Fruit fly (Drosophila melanogaster): ENCODE data around the gene BBS1.

The BBS1 gene

dm6 chr3L:7090764-7091163 lies 34.9 kb upstream of the BBS1 start (continued):
- TF ChIP-seq Eip78C (GFP tag) = peak; percentile 79
- TF ChIP-seq svp (GFP tag) = peak; percentile 72
- TF ChIP-seq CG8632 (GFP tag; optimal IDR thresholded peaks at IDR 0.05) = peak; percentile 26
- peak; percentile 17 for TF ChIP-seq cyc (GFP tag; optimal IDR thresholded peaks at IDR 0.05)
- TF ChIP-seq Hr4 (GFP tag; optimal IDR thresholded peaks at IDR 0.05) = peak; percentile 20
- TF ChIP-seq CG4318 (GFP tag; optimal IDR thresholded peaks at IDR 0.05) = no peak
- TF ChIP-seq CG10631 (GFP tag; optimal IDR thresholded peaks at IDR 0.05) = peak; percentile 31
- peak; percentile 39 for TF ChIP-seq achi (GFP tag; optimal IDR thresholded peaks at IDR 0.05)
- TF ChIP-seq lz (GFP tag; optimal IDR thresholded peaks at IDR 0.05) = no peak
- no peak for TF ChIP-seq fd85E (GFP tag; optimal IDR thresholded peaks at IDR 0.05)
- no peak for TF ChIP-seq Ets21C (GFP tag; optimal IDR thresholded peaks at IDR 0.05)
- TF ChIP-seq Sox14 (GFP tag; optimal IDR thresholded peaks at IDR 0.05) = no peak

DNA sequence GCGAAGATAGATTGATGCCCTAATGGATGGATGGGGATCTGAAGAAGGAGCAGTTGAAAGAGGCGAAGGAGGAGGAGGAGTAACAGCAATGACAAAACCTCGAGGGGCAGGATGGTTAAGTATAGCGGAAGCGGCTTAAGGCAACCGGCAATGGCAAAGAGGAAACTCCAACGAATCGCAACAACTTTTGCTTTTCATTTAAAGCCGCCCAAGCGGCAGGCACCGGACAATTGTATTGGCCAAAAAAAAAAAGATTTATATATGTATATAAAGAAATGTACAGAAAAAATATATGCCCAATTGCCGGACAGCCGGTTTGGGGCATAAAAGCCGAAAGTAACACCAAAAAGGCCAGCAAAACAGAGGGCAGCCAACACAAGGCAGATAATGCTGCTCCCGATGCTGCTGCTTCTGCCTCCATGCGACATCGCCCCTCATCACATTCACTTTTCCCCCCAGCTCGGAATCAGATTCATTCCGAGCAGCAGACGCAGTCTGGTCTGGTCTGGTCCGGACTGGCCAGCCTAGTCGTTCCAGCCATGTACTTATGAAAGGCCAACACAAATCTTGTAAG lies 34.3 kb upstream of the BBS1 start:
- TF ChIP-seq svp (GFP tag) (peak; percentile 62), CG8632 (GFP tag; optimal IDR thresholded peaks at IDR 0.05) (no peak), CG6854 (GFP tag; optimal IDR thresholded peaks at IDR 0.05) (peak; percentile 0), Blimp-1 (GFP tag; optimal IDR thresholded peaks at IDR 0.05) (peak; percentile 90)

dm6 chr3L:7092904-7093303 lies 32.8 kb upstream of the BBS1 start, which contains the start of gene Cpr65Ec:
Gene Cpr65Ec (plus strand): TSS chr3L:7093204.
- TF ChIP-seq CG34406 (GFP tag; optimal IDR thresholded peaks at IDR 0.05) (no peak), Hr39 (GFP tag; optimal IDR thresholded peaks at IDR 0.05) (no peak), CG15336 (GFP tag; IDR thresholded peaks at IDR 0.05) (no peak), CG8119 (GFP tag; IDR thresholded peaks at IDR 0.05) (no peak), Eip75B (GFP tag; optimal IDR thresholded peaks at IDR 0.05) (no peak), CG6792 (GFP tag; optimal IDR thresholded peaks at IDR 0.05) (no peak), Eip93F (GFP tag; optimal IDR thresholded peaks at IDR 0.05) (no peak), cyc (GFP tag; optimal IDR thresholded peaks at IDR 0.05) (no peak), eg (GFP tag; IDR thresholded peaks at IDR 0.05) (no peak), fd85E (GFP tag; optimal IDR thresholded peaks at IDR 0.05) (no peak), Sox15 (GFP tag; optimal IDR thresholded peaks at IDR 0.05) (no peak), CG3919 (GFP tag; optimal IDR thresholded peaks at IDR 0.05) (no peak)

- TF ChIP-seq CG6163 (GFP tag; IDR thresholded peaks at IDR 0.05) (no peak), Smox (GFP tag; optimal IDR thresholded peaks at IDR 0.05) (no peak), net (GFP tag; optimal IDR thresholded peaks at IDR 0.05) (no peak), Eip75B (GFP tag; optimal IDR thresholded peaks at IDR 0.05) (no peak), dsx (GFP tag; optimal IDR thresholded peaks at IDR 0.05; ENCODE audit: poor library complexity, severe bottlenecking) (no peak), Hr4 (GFP tag; optimal IDR thresholded peaks at IDR 0.05) (no peak), dac (GFP tag; optimal IDR thresholded peaks at IDR 0.05) (no peak), Sox14 (GFP tag; optimal IDR thresholded peaks at IDR 0.05) (no peak), CG1621 (tag; optimal IDR thresholded peaks at IDR 0.05) (no peak)
Measured at dm6 chr3L:7094020-7094419, 31.7 kb upstream of the BBS1 start.

dm6 chr3L:7094548-7095072 lies 31.1 kb upstream of the BBS1 start, which contains the start of gene form3:
Gene form3 (plus strand): TSS chr3L:7094818.
- TF ChIP-seq spab (GFP tag; optimal IDR thresholded peaks at IDR 0.05) = no peak
- no peak for TF ChIP-seq fd85E (GFP tag; optimal IDR thresholded peaks at IDR 0.05)
- peak; percentile 29 for TF ChIP-seq Eip78C (GFP tag)
- TF ChIP-seq vri (GFP tag; optimal IDR thresholded peaks at IDR 0.05) = no peak
- TF ChIP-seq Smox (GFP tag; optimal IDR thresholded peaks at IDR 0.05) = no peak
- TF ChIP-seq CG6854 (GFP tag; optimal IDR thresholded peaks at IDR 0.05) = peak; percentile 38
- TF ChIP-seq CG1621 (tag; optimal IDR thresholded peaks at IDR 0.05) = peak; percentile 86
- TF ChIP-seq Sox15 (GFP tag; optimal IDR thresholded peaks at IDR 0.05) = no peak
- peak; percentile 39; the same call in 1 of the 3 replicates for TF ChIP-seq CG6163 (GFP tag; IDR thresholded peaks at IDR 0.05)
- no peak for TF ChIP-seq Ets21C (GFP tag; optimal IDR thresholded peaks at IDR 0.05)
- no peak for TF ChIP-seq Hr38 (GFP tag; optimal IDR thresholded peaks at IDR 0.05)
- no peak for TF ChIP-seq CG6808 (GFP tag; optimal IDR thresholded peaks at IDR 0.05)
- no peak for TF ChIP-seq svp (GFP tag)
- TF ChIP-seq CG32006 (GFP tag; optimal IDR thresholded peaks at IDR 0.05) = no peak
- TF ChIP-seq ss (GFP tag; optimal IDR thresholded peaks at IDR 0.05) = no peak
- peak; percentile 6 for TF ChIP-seq dsx (GFP tag; optimal IDR thresholded peaks at IDR 0.05; ENCODE audit: poor library complexity, severe bottlenecking)
- no peak for TF ChIP-seq cyc (GFP tag; optimal IDR thresholded peaks at IDR 0.05)
- no peak for TF ChIP-seq CG6792 (GFP tag; optimal IDR thresholded peaks at IDR 0.05)
